Fruit fly (Drosophila melanogaster) whole organism, wandering third instar larva: Measurements from ENCODE around the gene tara.

Experiments used
- Abd-B ChIP-seq: fragments of >200 bp; optimal IDR thresholded peaks from 2 replicates; lab custom pipeline; 2017; ENCODE audit warnings: missing biosample characterization, missing genetic modification characterization
- CG32264 ChIP-seq: fragments of 200-800 bp; sonication (Bioruptor generic); optimal IDR thresholded peaks from 2 replicates; lab custom pipeline; 2016; ENCODE audit warnings: missing biosample characterization, missing genetic modification characterization
- CG9705 ChIP-seq: fragments of 200-800 bp; sonication (Bioruptor generic); optimal IDR thresholded peaks from 2 replicates; lab custom pipeline; 2018; ENCODE audit warnings: missing biosample characterization, mild to moderate bottlenecking, missing genetic modification characterization
- CrebA ChIP-seq: fragments of 200-800 bp; sonication (Bioruptor generic); optimal IDR thresholded peaks from 2 replicates; lab custom pipeline; 2016; ENCODE audit warnings: missing biosample characterization, mild to moderate bottlenecking, missing genetic modification characterization, borderline replicate concordance
- Dfd ChIP-seq: fragments of >200 bp; optimal IDR thresholded peaks from 2 replicates; lab custom pipeline; 2017; ENCODE audit warnings: missing biosample characterization, missing genetic modification characterization
- Dif ChIP-seq: fragments of 200-275, 200-300 bp; sonication (Bioruptor generic); optimal IDR thresholded peaks from 2 replicates; lab custom pipeline; 2018; ENCODE audit warnings: missing biosample characterization, missing genetic modification characterization; ENCODE audit not compliant: partially characterized antibody
- GATAd ChIP-seq: sonication (Bioruptor generic); optimal IDR thresholded peaks from 2 replicates; lab custom pipeline; 2016; ENCODE audit warnings: missing biosample characterization, missing genetic modification characterization
- HLH106 ChIP-seq: fragments of 200-800 bp; optimal IDR thresholded peaks from 3 replicates; lab custom pipeline; 2019; ENCODE audit warnings: missing biosample characterization, mild to moderate bottlenecking, missing genetic modification characterization, moderate library complexity
- Hnf4 ChIP-seq: fragments of 200-800 bp; sonication (Bioruptor generic); optimal IDR thresholded peaks from 2 replicates; lab custom pipeline; 2016; ENCODE audit warnings: missing biosample characterization, mild to moderate bottlenecking, missing genetic modification characterization
- Hr78 ChIP-seq: fragments of >200 bp; optimal IDR thresholded peaks from 2 replicates; lab custom pipeline; 2017; ENCODE audit warnings: missing biosample characterization, missing genetic modification characterization
- Hr83 ChIP-seq: fragments of 200-300 bp; sonication (Bioruptor generic); optimal IDR thresholded peaks from 2 replicates; lab custom pipeline; 2016; ENCODE audit warnings: missing biosample characterization, mild to moderate bottlenecking, missing genetic modification characterization, moderate library complexity; ENCODE audit not compliant: poor library complexity, severe bottlenecking
- Jra ChIP-seq: sonication (Bioruptor generic); optimal IDR thresholded peaks from 2 replicates; lab custom pipeline; 2016; ENCODE audit warnings: missing biosample characterization, missing genetic modification characterization
- Mio ChIP-seq: sonication (Bioruptor generic); optimal IDR thresholded peaks from 2 replicates; lab custom pipeline; 2016; ENCODE audit warnings: missing biosample characterization, missing genetic modification characterization
- Myc ChIP-seq: fragments of >200 bp; optimal IDR thresholded peaks from 2 replicates; lab custom pipeline; 2017
- N ChIP-seq: fragments of >200 bp; optimal IDR thresholded peaks from 2 replicates; lab custom pipeline; 2018; ENCODE audit warnings: missing biosample characterization, missing external identifiers, missing genetic modification characterization
- OdsH ChIP-seq: fragments of 200-800 bp; sonication (Bioruptor generic); optimal IDR thresholded peaks from 2 replicates; lab custom pipeline; 2016; ENCODE audit warnings: missing biosample characterization, mild to moderate bottlenecking, missing genetic modification characterization
- Rel ChIP-seq, 2 experiments: fragments of 200-800 bp; sonication (Bioruptor generic) in 1 of 2; optimal IDR thresholded peaks; 2 replicates in 1 of 2; 3 replicates in 1 of 2; lab custom pipeline; 2016 to 2019; ENCODE audit warnings: mild to moderate bottlenecking in 2 of 2, missing biosample characterization in 2 of 2, missing genetic modification characterization in 2 of 2, moderate library complexity in 1 of 2
- Sp1 ChIP-seq: fragments of 200-800 bp; sonication (Bioruptor generic); optimal IDR thresholded peaks from 3 replicates; lab custom pipeline; 2019; ENCODE audit warnings: missing biosample characterization, mild to moderate bottlenecking, missing genetic modification characterization, moderate library complexity
- Vsx2 ChIP-seq: fragments of 200-300, 225-300 bp; sonication (Bioruptor generic); optimal IDR thresholded peaks from 2 replicates; lab custom pipeline; 2018; ENCODE audit warnings: missing biosample characterization, missing genetic modification characterization; ENCODE audit not compliant: partially characterized antibody
- br ChIP-seq: fragments of 200-800 bp; sonication (Bioruptor generic); optimal IDR thresholded peaks from 2 replicates; lab custom pipeline; 2016; ENCODE audit warnings: missing biosample characterization, missing genetic modification characterization
- brk ChIP-seq: fragments of 200-800 bp; sonication (Bioruptor generic); optimal IDR thresholded peaks from 2 replicates; lab custom pipeline; 2016; ENCODE audit warnings: missing biosample characterization, mild to moderate bottlenecking, missing genetic modification characterization
- dl ChIP-seq, 2 experiments: fragments of 175-275, 200-275 bp in 1 of 2; fragments of 200-275 bp in 1 of 2; sonication (Bioruptor generic); optimal IDR thresholded peaks; lab custom pipeline; 2018; ENCODE audit warnings: mild to moderate bottlenecking in 2 of 2, missing biosample characterization in 2 of 2, missing genetic modification characterization in 2 of 2, moderate library complexity in 2 of 2; ENCODE audit not compliant: partially characterized antibody in 2 of 2, insufficient read depth in 1 of 2
- dmrt93B ChIP-seq: fragments of 200-800 bp; sonication (Bioruptor generic); optimal IDR thresholded peaks from 2 replicates; lab custom pipeline; 2018; ENCODE audit warnings: missing biosample characterization, mild to moderate bottlenecking, missing genetic modification characterization
- dsf ChIP-seq: sonication (Bioruptor generic); optimal IDR thresholded peaks from 2 replicates; lab custom pipeline; 2016; ENCODE audit warnings: missing biosample characterization, missing genetic modification characterization, borderline replicate concordance
- ey ChIP-seq: fragments of 200-800 bp; sonication (Bioruptor generic); optimal IDR thresholded peaks from 2 replicates; lab custom pipeline; 2016; ENCODE audit warnings: missing biosample characterization, missing genetic modification characterization
- foxo ChIP-seq, 2 experiments: fragments of 200-800 bp; sonication (Bioruptor generic); optimal IDR thresholded peaks; 2 replicates in 1 of 2; 3 replicates in 1 of 2; lab custom pipeline; 2016 to 2017; ENCODE audit warnings: missing biosample characterization in 2 of 2, missing genetic modification characterization in 2 of 2
- fru ChIP-seq: fragments of 200-800 bp; sonication (Bioruptor generic); optimal IDR thresholded peaks from 3 replicates; lab custom pipeline; 2016; ENCODE audit warnings: missing biosample characterization, mild to moderate bottlenecking, missing genetic modification characterization
- h ChIP-seq: fragments of 200-800 bp; sonication (Bioruptor generic); optimal IDR thresholded peaks from 3 replicates; lab custom pipeline; 2016; ENCODE audit warnings: missing biosample characterization, mild to moderate bottlenecking, missing genetic modification characterization
- jim ChIP-seq: fragments of 175-275, 200-325 bp; sonication (Bioruptor generic); optimal IDR thresholded peaks from 2 replicates; lab custom pipeline; 2016; ENCODE audit warnings: missing biosample characterization, mild to moderate bottlenecking, missing genetic modification characterization
- lola ChIP-seq: fragments of >200 bp; optimal IDR thresholded peaks from 2 replicates; lab custom pipeline; 2017; ENCODE audit warnings: missing biosample characterization, missing genetic modification characterization
- pan ChIP-seq: fragments of >200 bp; optimal IDR thresholded peaks from 2 replicates; lab custom pipeline; 2017
- psq ChIP-seq: fragments of 200-800 bp; sonication (Bioruptor generic); optimal IDR thresholded peaks from 3 replicates; lab custom pipeline; 2017; ENCODE audit warnings: missing biosample characterization, mild to moderate bottlenecking, missing genetic modification characterization, moderate library complexity
- rgr ChIP-seq: fragments of 200-800 bp; sonication (Bioruptor generic); optimal IDR thresholded peaks from 3 replicates; lab custom pipeline; 2016; ENCODE audit warnings: missing biosample characterization, mild to moderate bottlenecking, missing genetic modification characterization
- sage ChIP-seq: fragments of 200-800 bp; sonication (Bioruptor generic); optimal IDR thresholded peaks from 2 replicates; lab custom pipeline; 2016; ENCODE audit warnings: missing biosample characterization, mild to moderate bottlenecking, missing genetic modification characterization
- sv ChIP-seq: fragments of 200-800 bp; sonication (Bioruptor generic); optimal IDR thresholded peaks from 3 replicates; lab custom pipeline; 2016; ENCODE audit warnings: missing biosample characterization, missing genetic modification characterization
- tai ChIP-seq: sonication (Bioruptor generic); optimal IDR thresholded peaks from 2 replicates; lab custom pipeline; 2016; ENCODE audit warnings: missing biosample characterization, missing genetic modification characterization
- usp ChIP-seq: fragments of >200 bp; optimal IDR thresholded peaks from 2 replicates; lab custom pipeline; 2017; ENCODE audit warnings: missing biosample characterization, missing genetic modification characterization
- woc ChIP-seq: sonication (Bioruptor generic); optimal IDR thresholded peaks from 2 replicates; lab custom pipeline; 2016; ENCODE audit warnings: missing biosample characterization, mild to moderate bottlenecking, missing genetic modification characterization

Gene tara

DNA sequence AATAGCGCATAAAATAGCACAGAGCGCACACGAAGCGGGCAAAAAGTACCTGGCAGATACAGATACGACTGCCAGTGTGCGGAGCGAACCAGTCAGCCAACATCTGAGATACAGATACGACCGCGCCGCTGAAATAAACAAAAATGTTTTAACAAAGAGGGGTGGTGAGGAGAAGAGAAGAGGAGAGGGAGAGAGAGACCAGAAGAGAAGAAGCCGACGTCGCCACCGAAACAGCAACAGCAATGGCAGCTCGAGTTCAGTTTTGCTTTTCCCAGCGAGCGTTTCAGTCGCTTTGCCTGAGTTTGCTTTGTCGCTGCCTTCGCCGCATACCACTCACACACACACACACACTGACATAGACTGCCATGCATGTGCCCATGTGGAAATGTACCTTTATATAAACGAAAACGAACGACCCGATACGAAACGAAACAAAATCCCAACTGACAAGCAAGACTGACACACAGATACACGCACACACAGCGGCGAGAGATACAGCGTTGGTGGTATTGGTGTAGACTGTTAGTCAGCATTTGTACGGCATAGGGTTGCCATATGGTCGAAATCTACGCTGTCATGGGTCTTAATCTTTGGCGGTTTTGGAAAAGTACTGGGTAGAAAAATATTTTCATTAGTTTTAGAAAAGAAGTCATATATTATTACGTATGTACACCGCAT lies 15.8 kb downstream of the tara start (continued):
- TF ChIP-seq rgr (peak; percentile 60), GATAd (no peak), usp (GFP tag; lab: Kevin White, UChicago) (no peak), ey (GFP tag; lab: Kevin White, UChicago) (peak; percentile 68), sv (GFP tag; lab: Kevin White, UChicago) (no peak), CG32264 (GFP tag; lab: Kevin White, UChicago) (peak; percentile 2), lola (GFP tag; lab: Kevin White, UChicago) (no peak), Vsx2 (GFP tag; lab: Kevin White, UChicago) (no peak)
- TF ChIP-seq, all 38 proteins: peak for 26

DNA sequence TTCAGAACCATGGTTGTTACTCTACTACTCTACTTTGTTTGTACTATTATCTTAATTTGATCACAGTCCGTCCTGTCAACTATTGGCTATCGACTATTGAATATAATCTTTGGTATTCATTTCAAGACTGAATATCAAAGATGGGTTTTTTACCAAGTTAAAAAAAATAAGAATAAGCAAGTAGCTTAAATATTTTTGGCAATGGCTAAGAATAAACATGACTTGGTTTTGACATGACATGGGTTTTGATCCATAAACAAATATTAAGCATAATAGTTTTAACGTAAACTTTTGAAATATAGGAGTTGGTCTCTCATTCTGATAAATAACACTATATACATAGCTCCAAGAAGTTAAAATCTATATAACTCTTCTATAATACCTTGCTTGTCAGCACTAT lies 16.4 kb downstream of the tara start:
- TF ChIP-seq usp (GFP tag; lab: Kevin White, UChicago) (no peak), CG32264 (GFP tag; lab: Kevin White, UChicago) (no peak), Jra (no peak), dl (GFP tag; optimal IDR thresholded peaks at IDR 0.05; lab: Kevin White, UChicago; ENCODE audit: insufficient read depth in 1 of 2, partially characterized antibody in 2 of 2) (no peak), pan (lab: Kevin White, UChicago) (no peak), Myc (lab: Kevin White, UChicago) (no peak), CrebA (no peak), psq (GFP tag; lab: Kevin White, UChicago) (no peak), lola (GFP tag; lab: Kevin White, UChicago) (no peak), rgr (no peak), Abd-B (GFP tag; lab: Kevin White, UChicago) (no peak), jim (GFP tag; lab: Kevin White, UChicago) (no peak), woc (no peak), brk (no peak), sage (no peak), CG9705 (GFP tag; lab: Kevin White, UChicago) (no peak), Hr83 (no peak), Hnf4 (GFP tag; lab: Kevin White, UChicago) (no peak), Sp1 (GFP tag; lab: Kevin White, UChicago) (no peak)

DNA sequence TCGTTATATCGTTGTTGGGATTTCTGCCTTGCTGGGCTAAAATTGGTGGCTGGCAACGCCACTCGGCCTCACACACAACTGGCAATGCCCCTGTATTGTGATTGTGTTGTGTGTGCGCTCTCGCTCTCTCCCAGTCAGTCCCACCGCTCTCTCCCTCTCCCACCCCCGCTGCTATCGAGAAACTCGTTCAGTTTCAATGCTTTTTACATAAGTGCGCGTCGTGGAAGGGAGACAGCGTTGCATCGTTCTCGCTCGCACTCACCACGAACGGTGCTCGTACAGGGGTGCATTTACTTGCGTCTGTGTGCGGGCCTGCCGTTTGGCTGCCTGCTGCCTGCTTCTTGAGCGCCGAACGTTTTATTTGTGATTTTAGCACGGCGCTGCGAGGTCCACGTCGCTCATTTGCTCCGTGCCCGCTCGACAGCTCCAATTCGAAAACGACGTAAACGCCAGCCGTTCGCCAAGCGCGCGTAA lies 17.0 kb downstream of the tara start:
- TF ChIP-seq CrebA, result peak; percentile 83
- TF ChIP-seq brk, result no peak
- TF ChIP-seq Dfd (GFP tag; lab: Kevin White, UChicago), result no peak
- TF ChIP-seq N (GFP tag; lab: Kevin White, UChicago), result peak; percentile 42
- no peak for TF ChIP-seq sv (GFP tag; lab: Kevin White, UChicago)
- peak; percentile 89 for TF ChIP-seq Jra
- peak; percentile 79 for TF ChIP-seq br (GFP tag; lab: Kevin White, UChicago)
- TF ChIP-seq Sp1 (GFP tag; lab: Kevin White, UChicago), result peak; percentile 63
- TF ChIP-seq fru (GFP tag; lab: Kevin White, UChicago), result peak; percentile 73
- TF ChIP-seq tai (GFP tag; lab: Kevin White, UChicago), result peak; percentile 55
- TF ChIP-seq Rel (GFP tag; optimal IDR thresholded peaks at IDR 0.05; lab: Kevin White, UChicago), result no peak
- peak; percentile 94 for TF ChIP-seq Rel (tag; optimal IDR thresholded peaks at IDR 0.05; lab: Kevin White, UChicago)
- peak; percentile 90 for TF ChIP-seq Dif
- peak; percentile 27 for TF ChIP-seq CG32264 (GFP tag; lab: Kevin White, UChicago)
- TF ChIP-seq ey (GFP tag; lab: Kevin White, UChicago), result no peak
- peak; percentile 55 for TF ChIP-seq OdsH (GFP tag; lab: Kevin White, UChicago)
- no peak for TF ChIP-seq sage
- TF ChIP-seq dl (GFP tag; optimal IDR thresholded peaks at IDR 0.05; lab: Kevin White, UChicago; ENCODE audit: insufficient read depth in 1 of 2, partially characterized antibody in 2 of 2), result peak; percentile 80 to 89
- peak; percentile 75 for TF ChIP-seq Hnf4 (GFP tag; lab: Kevin White, UChicago)
- no peak for TF ChIP-seq dmrt93B
- no peak for TF ChIP-seq Mio
- no peak for TF ChIP-seq GATAd
- TF ChIP-seq rgr, result peak; percentile 57
- peak; percentile 94 for TF ChIP-seq h (GFP tag; lab: Kevin White, UChicago)
- TF ChIP-seq woc, result peak; percentile 64
- TF ChIP-seq lola (GFP tag; lab: Kevin White, UChicago), result no peak
- no peak for TF ChIP-seq CG9705 (GFP tag; lab: Kevin White, UChicago)
- TF ChIP-seq dsf (GFP tag; lab: Kevin White, UChicago), result no peak
- peak; percentile 95 for TF ChIP-seq psq (GFP tag; lab: Kevin White, UChicago)
- TF ChIP-seq usp (GFP tag; lab: Kevin White, UChicago), result no peak
- TF ChIP-seq foxo (GFP tag; optimal IDR thresholded peaks at IDR 0.05; lab: Kevin White, UChicago), result peak; percentile 47 to 70
- peak; percentile 84 for TF ChIP-seq jim (GFP tag; lab: Kevin White, UChicago)
- no peak for TF ChIP-seq Abd-B (GFP tag; lab: Kevin White, UChicago)
- peak; percentile 97 for TF ChIP-seq Hr83
- TF ChIP-seq Myc (lab: Kevin White, UChicago), result no peak
- no peak for TF ChIP-seq Vsx2 (GFP tag; lab: Kevin White, UChicago)
- TF ChIP-seq Hr78 (GFP tag; lab: Kevin White, UChicago), result no peak
- no peak for TF ChIP-seq pan (lab: Kevin White, UChicago)
- peak; percentile 33 for TF ChIP-seq HLH106 (tag; lab: Kevin White, UChicago)
